Worm (Caenorhabditis elegans): ENCODE data around the gene pat-4.

The pat-4 gene

DNA sequence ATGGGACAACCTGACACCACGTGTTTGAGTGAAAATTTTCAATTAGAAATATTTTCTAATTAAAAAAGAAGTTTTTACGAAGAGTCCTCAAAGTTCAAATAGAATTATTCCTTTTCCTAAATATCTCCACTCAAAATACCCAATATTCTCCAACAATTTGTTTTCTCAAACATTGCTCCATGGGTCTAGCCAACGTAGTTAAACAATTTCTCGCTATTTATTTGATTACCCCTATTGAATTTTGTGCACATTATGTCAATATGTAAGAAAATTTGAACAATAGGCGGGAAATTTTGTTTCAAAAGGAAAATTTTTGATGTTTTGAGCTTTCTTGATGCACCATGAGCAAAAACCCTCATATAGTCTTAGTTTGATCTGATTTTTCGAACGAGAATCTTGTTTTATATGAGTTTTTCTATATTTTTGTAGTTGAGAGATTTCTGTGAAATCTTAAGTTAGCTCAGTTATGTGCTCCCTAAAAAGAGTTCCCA lies 32.2 kb downstream of the pat-4 start (continued):
- TF ChIP-seq nhr-6 (tag; optimal IDR thresholded peaks at IDR 0.05) = no peak
- TF ChIP-seq ama-1 (optimal IDR thresholded peaks at IDR 0.05) = peak; percentile 80
- TF ChIP-seq lin-15B (tag; optimal IDR thresholded peaks at IDR 0.05) = no peak
- no peak for TF ChIP-seq spr-3 (GFP tag; optimal IDR thresholded peaks at IDR 0.05)
- no peak for TF ChIP-seq mes-2 (tag; optimal IDR thresholded peaks at IDR 0.05; ENCODE audit: poor library complexity, severe bottlenecking)
- peak in 1 of 2 experiments; percentile 1 for TF ChIP-seq hif-1 (tag; optimal IDR thresholded peaks at IDR 0.05)
- TF ChIP-seq ceh-32 (tag; optimal IDR thresholded peaks at IDR 0.05; ENCODE audit: poor library complexity) = no peak
- 0 out of 2 replicates have a peak, but pooled peaks have one; percentile 52 for TF ChIP-seq ceh-20 (GFP tag; IDR thresholded peaks at IDR 0.05)

DNA sequence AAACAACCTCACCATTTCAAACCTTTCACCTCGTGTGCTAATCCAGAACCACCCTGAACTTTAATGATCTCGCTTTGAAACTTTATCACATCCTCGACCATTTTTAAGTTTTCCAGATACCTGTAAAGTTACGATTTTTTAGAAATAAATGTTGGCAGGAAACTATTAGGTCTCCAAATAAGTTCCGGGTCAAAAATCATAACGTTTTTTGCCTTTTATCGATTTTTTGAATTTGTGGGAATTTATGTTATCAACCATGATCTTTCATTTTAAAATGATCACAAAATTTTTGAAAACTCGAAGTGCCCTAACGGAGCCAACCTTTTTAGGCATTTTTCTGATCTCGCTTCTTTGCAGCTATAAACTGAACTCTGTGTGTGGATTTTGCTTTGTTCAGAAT lies 33.6 kb downstream of the pat-4 start, which contains the start of gene btb-5:
TSS of gene btb-5 (minus strand) at position 101 of the 400 bp plus-strand sequence.
- no peak for TF ChIP-seq hlh-11 (tag; optimal IDR thresholded peaks at IDR 0.05)
- no peak for TF ChIP-seq aly-2 (tag; optimal IDR thresholded peaks at IDR 0.05)
- TF ChIP-seq ces-1 (GFP tag; optimal IDR thresholded peaks at IDR 0.05) = no peak
- TF ChIP-seq zip-11 (GFP tag; IDR thresholded peaks at IDR 0.05) = no peak
- no peak for TF ChIP-seq ceh-32 (tag; optimal IDR thresholded peaks at IDR 0.05; ENCODE audit: poor library complexity)
- TF ChIP-seq attf-4 (tag; optimal IDR thresholded peaks at IDR 0.05) = no peak
- TF ChIP-seq nhr-42 (GFP tag; IDR thresholded peaks at IDR 0.05) = no peak
- TF ChIP-seq snpc-4 (tag; optimal IDR thresholded peaks at IDR 0.05) = no peak

DNA sequence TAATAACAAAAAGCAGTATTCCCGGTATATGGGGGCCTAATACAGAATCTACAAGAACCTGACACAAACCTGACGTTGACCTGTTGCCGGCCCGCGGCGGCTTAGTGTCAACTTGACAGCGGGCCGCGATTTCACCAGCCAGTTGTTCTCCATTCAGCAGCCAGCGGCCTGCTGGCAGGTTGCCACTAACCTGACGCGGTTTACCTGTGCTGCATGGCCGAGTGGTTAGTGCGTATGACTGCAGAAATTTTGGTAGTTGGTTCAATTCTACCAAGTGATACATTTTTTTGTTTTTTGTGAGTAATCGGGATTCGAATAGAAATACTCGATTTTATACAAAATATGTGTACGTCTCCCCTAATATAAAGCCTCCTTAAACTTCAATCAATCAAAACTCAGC lies 35.9 kb downstream of the pat-4 start:
- TF ChIP-seq set-16 (GFP tag; IDR thresholded peaks at IDR 0.05) (peak; percentile 43; the same call in 1 of the 2 replicates), egl-43 (GFP tag; IDR thresholded peaks at IDR 0.05) (peak; percentile 73; the same call in 1 of the 2 replicates)

DNA sequence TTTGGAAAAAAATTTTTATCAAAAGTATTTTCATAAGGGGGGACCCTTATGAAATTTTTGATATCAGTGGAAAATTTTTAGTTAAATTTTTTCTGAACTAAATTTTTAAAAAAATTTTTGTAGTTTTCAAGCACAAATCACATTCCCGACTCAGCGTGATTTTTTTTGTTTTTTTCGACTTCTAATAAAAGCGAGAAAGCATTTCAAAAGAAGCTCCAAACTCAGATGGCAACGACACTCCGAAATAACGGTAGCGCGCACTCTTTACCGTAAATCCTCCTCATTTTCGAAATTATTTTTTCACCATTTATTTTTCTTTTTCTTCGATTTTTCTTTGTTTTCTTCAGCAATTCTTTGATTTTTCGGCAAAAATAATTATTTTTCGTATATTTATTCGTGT lies 37.4 kb downstream of the pat-4 start:
- TF ChIP-seq Y48G9A.11 (GFP tag; IDR thresholded peaks at IDR 0.05) = 0 out of 2 replicates have a peak, but pooled peaks have one; percentile 53

DNA sequence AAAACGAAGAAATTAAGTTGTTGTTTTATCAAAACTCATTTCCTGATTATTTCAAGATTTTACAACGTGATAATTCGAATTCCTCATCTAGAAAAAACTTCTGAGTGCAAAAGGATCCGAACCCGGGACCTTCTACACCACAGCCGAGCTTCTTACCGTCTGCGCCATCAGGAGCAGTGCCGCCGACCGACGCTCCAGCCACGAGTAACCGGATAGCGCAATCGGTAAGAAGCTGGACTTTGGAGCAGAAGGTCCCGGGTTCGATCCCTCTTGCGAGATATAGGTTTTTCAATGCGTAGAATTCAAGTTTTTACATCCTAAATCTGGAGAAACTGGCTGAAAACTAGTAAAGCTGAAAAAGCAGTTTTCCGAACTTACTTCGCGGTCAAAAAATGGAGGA lies 40.9 kb downstream of the pat-4 start:
- TF ChIP-seq set-16 (GFP tag; IDR thresholded peaks at IDR 0.05) (peak; percentile 70), Y48G9A.11 (GFP tag; IDR thresholded peaks at IDR 0.05) (0 out of 2 replicates have a peak, but pooled peaks have one; percentile 55), lsy-2 (tag; optimal IDR thresholded peaks at IDR 0.05) (no peak)

DNA sequence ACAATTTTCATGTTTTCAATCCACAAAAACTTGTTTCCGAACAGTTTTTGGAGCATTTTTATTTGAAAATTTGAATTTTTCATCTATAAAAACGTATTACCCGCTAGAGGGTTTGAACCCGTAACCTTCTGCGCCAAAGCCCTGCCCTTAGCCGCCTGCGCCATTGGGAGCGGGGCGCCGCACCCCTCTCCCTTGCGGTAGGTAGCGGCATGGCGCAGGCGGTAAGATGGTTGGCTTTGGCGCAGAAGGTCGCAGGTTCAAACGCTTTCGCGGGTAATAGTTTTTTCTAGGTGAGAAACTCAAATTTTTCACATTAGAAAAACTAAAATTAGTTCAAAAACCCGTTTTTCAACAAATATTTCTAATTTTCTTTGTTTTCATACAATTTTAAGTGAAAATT lies 43.0 kb downstream of the pat-4 start:
- no peak for TF ChIP-seq ztf-11 (tag; optimal IDR thresholded peaks at IDR 0.05)
- TF ChIP-seq set-16 (GFP tag; IDR thresholded peaks at IDR 0.05) = peak; percentile 83
- no peak for TF ChIP-seq dve-1 (tag; optimal IDR thresholded peaks at IDR 0.05; ENCODE audit: insufficient read depth)

DNA sequence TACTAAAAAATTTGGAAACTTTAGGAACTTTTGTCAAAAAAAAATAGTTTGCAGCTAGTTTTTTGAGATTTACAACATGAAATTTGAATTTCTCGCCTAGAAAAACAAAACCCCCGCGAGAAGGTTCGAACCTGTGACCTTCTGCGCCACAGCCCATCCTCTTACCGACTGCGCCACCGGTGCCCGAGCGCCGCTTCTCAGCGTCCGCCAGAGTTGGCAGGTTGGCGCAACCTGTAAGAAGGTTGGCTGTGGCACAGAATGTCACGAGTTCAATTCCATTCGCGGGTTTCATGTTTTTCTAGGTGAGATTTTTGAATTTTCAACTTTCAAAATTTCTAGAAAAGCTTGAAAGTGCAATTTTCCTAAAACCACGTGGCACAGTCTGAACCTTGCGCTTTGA lies 44.2 kb downstream of the pat-4 start:
- no peak for TF ChIP-seq nhr-10 (tag; optimal IDR thresholded peaks at IDR 0.05)
- TF ChIP-seq set-16 (GFP tag; IDR thresholded peaks at IDR 0.05) = peak; percentile 77
- no peak for TF ChIP-seq mxl-2 (GFP tag; conservative IDR thresholded peaks at IDR 0.05)
- TF ChIP-seq dmd-8 (GFP tag; IDR thresholded peaks at IDR 0.05) = 0 out of 2 replicates have a peak, but pooled peaks have one; percentile 24
- peak in 1 of 2 experiments; percentile 62 for TF ChIP-seq unc-62 (GFP tag; optimal IDR thresholded peaks at IDR 0.05 in 1 of 2)
- TF ChIP-seq unc-62 (tag; optimal IDR thresholded peaks at IDR 0.05) = no peak
- no peak for TF ChIP-seq ctbp-1 (GFP tag; IDR thresholded peaks at IDR 0.05)
- no peak for TF ChIP-seq hlh-11 (tag; optimal IDR thresholded peaks at IDR 0.05)
- 0 out of 2 replicates have a peak, but pooled peaks have one; percentile 12 for TF ChIP-seq egl-43 (GFP tag; IDR thresholded peaks at IDR 0.05)

DNA sequence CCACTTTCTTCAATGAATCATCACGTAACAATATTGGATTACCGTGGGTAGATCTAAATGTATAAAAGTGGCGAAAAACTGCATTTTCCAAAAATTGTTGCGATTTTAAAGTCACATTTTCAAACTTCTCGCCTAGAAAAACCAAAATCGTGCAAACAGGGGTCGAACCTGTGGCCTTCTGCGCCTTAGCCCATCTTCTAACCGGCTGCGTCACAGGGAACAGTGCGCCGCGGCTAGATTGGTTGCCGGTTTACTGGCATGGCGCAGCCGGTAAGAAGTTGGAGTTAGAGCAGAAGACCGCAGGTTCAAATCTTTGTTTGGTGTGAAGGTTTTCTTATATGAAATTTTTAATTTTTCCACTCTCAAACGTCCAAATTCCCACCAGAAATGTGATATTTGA lies 45.5 kb downstream of the pat-4 start:
- TF ChIP-seq nhr-76 (tag; optimal IDR thresholded peaks at IDR 0.05) (no peak), unc-62 (GFP tag; optimal IDR thresholded peaks at IDR 0.05 in 1 of 2) (peak in 1 of 2 experiments; percentile 60), unc-62 (tag; optimal IDR thresholded peaks at IDR 0.05) (no peak), D1046.2 (GFP tag; IDR thresholded peaks at IDR 0.05) (0 out of 2 replicates have a peak, but pooled peaks have one; percentile 57), unc-130 (GFP tag; optimal IDR thresholded peaks at IDR 0.05) (no peak)

All from whole organism, L4 larva.